Fruit fly (Drosophila melanogaster) whole organism, prepupa: ENCODE measurements around the gene CG32599.

Experiments used
- CG31627 ChIP-seq: fragments of 200-800 bp; sonication (Bioruptor generic); optimal IDR thresholded peaks from 3 replicates; lab custom pipeline; 2016; ENCODE audit warnings: missing biosample characterization, missing genetic modification characterization
- CG34406 ChIP-seq: fragments of 200-800 bp; sonication (Bioruptor generic); optimal IDR thresholded peaks from 3 replicates; lab custom pipeline; 2016; ENCODE audit warnings: missing biosample characterization, missing genetic modification characterization
- CG6854 ChIP-seq: fragments of 200-800 bp; sonication (Bioruptor generic); optimal IDR thresholded peaks from 2 replicates; lab custom pipeline; 2017; ENCODE audit warnings: missing biosample characterization, mild to moderate bottlenecking, missing genetic modification characterization
- Hr38 ChIP-seq: sonication (Bioruptor generic); optimal IDR thresholded peaks from 2 replicates; lab custom pipeline; 2016; ENCODE audit warnings: missing biosample characterization, missing genetic modification characterization
- Lpt ChIP-seq: fragments of 200-800 bp; sonication (Bioruptor generic); optimal IDR thresholded peaks from 3 replicates; lab custom pipeline; 2016; ENCODE audit warnings: missing biosample characterization, missing genetic modification characterization
- net ChIP-seq: fragments of 200-800 bp; sonication (Bioruptor generic); optimal IDR thresholded peaks from 3 replicates; lab custom pipeline; 2016; ENCODE audit warnings: missing biosample characterization, missing genetic modification characterization

dm6 chrX:14247035-14247786 lies 3.7 kb downstream of the CG32599 start, which contains the start of gene mud:
- no peak for TF ChIP-seq net (GFP tag; lab: Kevin White, UChicago)
- TF ChIP-seq CG31627 (GFP tag; lab: Kevin White, UChicago) = peak; percentile 11
- TF ChIP-seq CG34406 = no peak
- TF ChIP-seq Lpt (GFP tag; lab: Kevin White, UChicago) = no peak
- no peak for TF ChIP-seq CG6854 (GFP tag; lab: Kevin White, UChicago)
- no peak for TF ChIP-seq Hr38 (GFP tag; lab: Kevin White, UChicago)
